Worm (Caenorhabditis elegans) whole organism, midembryonic: ENCODE measurements around the gene F55D1.1.

Experiments
- T22C8.4 ChIP-seq: fragments of 200-800 bp; sonication (Bioruptor generic); IDR thresholded peaks from 2 replicates; pipeline ENCODE4 v1.3.6; 2022; ENCODE audit warnings: missing genetic modification characterization, missing compliant biosample characterization
- flt-1 ChIP-seq: fragments of 200-800 bp; sonication (Bioruptor generic); IDR thresholded peaks from 2 replicates; pipeline ENCODE4 v1.3.6; 2022; ENCODE audit warnings: missing genetic modification characterization, missing compliant biosample characterization
- klf-2 ChIP-seq: fragments of 200-800 bp; sonication (Bioruptor generic); conservative IDR thresholded peaks from 2 replicates; pipeline ENCODE4 v1.3.6; 2022; ENCODE audit warnings: missing genetic modification reagents, missing genetic modification characterization, missing compliant biosample characterization
- med-1 ChIP-seq: sonication (generic microtip); optimal IDR thresholded peaks from 2 replicates; lab custom pipeline; 2017; ENCODE audit warnings: missing genetic modification characterization, mild to moderate bottlenecking, missing compliant biosample characterization, antibody characterized with exemption, missing genetic modification reagents; ENCODE audit not compliant: insufficient read depth
- ref-1 ChIP-seq: fragments of 200-800 bp; sonication (Bioruptor generic); conservative IDR thresholded peaks from 2 replicates; pipeline ENCODE4 v1.3.6; 2022; ENCODE audit warnings: missing genetic modification reagents, missing genetic modification characterization, missing compliant biosample characterization
- tab-1 ChIP-seq: fragments of 200-800 bp; sonication (Bioruptor generic); IDR thresholded peaks from 2 replicates; pipeline ENCODE4 v1.3.6; 2022; ENCODE audit warnings: missing genetic modification characterization, missing compliant biosample characterization
- ztf-23 ChIP-seq: fragments of 200-800 bp; sonication (Bioruptor generic); IDR thresholded peaks from 2 replicates; pipeline ENCODE4 v1.3.6; 2022; ENCODE audit warnings: missing genetic modification reagents, missing genetic modification characterization, missing compliant biosample characterization
- ztf-29 ChIP-seq: fragments of 200-800 bp; sonication (Bioruptor generic); IDR thresholded peaks from 2 replicates; pipeline ENCODE4 v1.3.6; 2022; ENCODE audit warnings: missing genetic modification reagents, missing genetic modification characterization, missing compliant biosample characterization

DNA sequence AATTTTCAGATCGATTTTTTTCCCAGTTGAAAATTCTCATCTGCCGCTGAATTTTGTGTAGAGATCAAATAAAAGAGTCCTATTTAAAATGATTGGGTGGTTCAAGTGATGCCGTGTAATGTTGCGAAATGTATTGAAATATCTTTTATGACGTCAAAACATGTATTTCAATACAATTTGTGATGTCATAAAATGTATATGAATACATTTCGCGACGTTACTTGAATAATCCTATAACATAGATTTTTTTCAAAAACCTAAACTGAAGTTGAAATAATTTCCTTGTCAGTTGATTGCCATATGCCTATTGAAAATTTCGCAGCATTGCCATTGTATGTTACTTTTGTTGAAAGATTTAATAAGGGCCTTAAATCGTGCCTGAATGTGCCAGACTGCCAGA, at the start of gene F55D1.1:
- no peak for TF ChIP-seq ref-1
- no peak for TF ChIP-seq T22C8.4 (GFP tag; lab: Robert Waterston, UW)
- TF ChIP-seq flt-1 (GFP tag; lab: Robert Waterston, UW): no peak
- TF ChIP-seq tab-1: no peak
- no peak for TF ChIP-seq med-1 (GFP tag; lab: Kevin White, UChicago)
- no peak for TF ChIP-seq ztf-23 (GFP tag; lab: Robert Waterston, UW)
- TF ChIP-seq ztf-29 (GFP tag; lab: Robert Waterston, UW): no peak
- TF ChIP-seq klf-2 (GFP tag; lab: Robert Waterston, UW): no peak
